Worm (Caenorhabditis elegans) whole organism, late embryonic: ENCODE measurements around the gene npp-24.

Experiments
- ceh-2 ChIP-seq: sonication (generic microtip); optimal IDR thresholded peaks from 2 replicates; lab custom pipeline; 2016; ENCODE audit warnings: missing genotype, missing genetic modification characterization, missing compliant biosample characterization
- sox-2 ChIP-seq: fragments of 200-800 bp; sonication (Bioruptor generic); IDR thresholded peaks from 2 replicates; pipeline ENCODE4 v1.3.6; 2022; ENCODE audit warnings: missing genetic modification reagents, missing genetic modification characterization, missing compliant biosample characterization
- tbx-2 ChIP-seq: sonication (generic microtip); optimal IDR thresholded peaks from 2 replicates; lab custom pipeline; 2016; ENCODE audit warnings: missing genetic modification characterization, missing compliant biosample characterization
- unc-3 ChIP-seq, 2 experiments: fragments of 200-800 bp in 1 of 2; sonication (Bioruptor generic) in 1 of 2; sonication (generic microtip) in 1 of 2; conservative IDR thresholded peaks in 1 of 2; optimal IDR thresholded peaks in 1 of 2; 2 replicates each; pipeline versions ENCODE4 v1.3.6 to Lab custom; 2016 to 2022; ENCODE audit warnings: missing compliant biosample characterization in 2 of 2, missing genetic modification characterization in 2 of 2, missing genetic modification reagents in 1 of 2
- zip-5 ChIP-seq: sonication (generic microtip); optimal IDR thresholded peaks from 2 replicates; lab custom pipeline; 2016; ENCODE audit warnings: missing genetic modification characterization, missing compliant biosample characterization

ce11 chrII:5556431-5556830, 50.8 kb downstream of the npp-24 start, which contains the start of gene ins-11:
- TF ChIP-seq zip-5 (no peak), ceh-2 (tag; lab: Kevin White, UChicago) (no peak), tbx-2 (no peak), unc-3 (GFP tag; conservative IDR thresholded peaks at IDR 0.05; lab: Robert Waterston, UW) (no peak), unc-3 (tag; optimal IDR thresholded peaks at IDR 0.05; lab: Kevin White, UChicago) (no peak), sox-2 (no peak)
